Fruit fly (Drosophila melanogaster) whole organism, embryonic: ENCODE results near the gene CG42553.
A peak's percentile ranks its signal among the peaks of the same experiment; 100 is the strongest.

ENCODE experiments used
- Adf1 ChIP-seq: fragments of 200-800 bp; sonication (Bioruptor generic); IDR thresholded peaks from 2 replicates; pipeline ENCODE4 v1.3.6; 2022; ENCODE audit warnings: missing biosample characterization, missing genetic modification characterization
- B-H2 ChIP-seq: fragments of 200-800 bp; sonication (Bioruptor generic); optimal IDR thresholded peaks from 2 replicates; lab custom pipeline; 2018; ENCODE audit warnings: missing biosample characterization, mild to moderate bottlenecking, missing genetic modification characterization
- CG11504 ChIP-seq: fragments of 200-800 bp; sonication (Bioruptor generic); optimal IDR thresholded peaks from 3 replicates; lab custom pipeline; 2019; ENCODE audit warnings: missing biosample characterization, mild to moderate bottlenecking, missing genetic modification characterization, moderate library complexity
- CG11695 ChIP-seq: fragments of 200-800 bp; sonication (Bioruptor generic); IDR thresholded peaks from 3 replicates; pipeline ENCODE4 v1.3.6; 2022; ENCODE audit warnings: missing biosample characterization, missing genetic modification characterization
- CG12104 ChIP-seq: fragments of 200-800 bp; sonication (Bioruptor generic); optimal IDR thresholded peaks from 3 replicates; lab custom pipeline; 2016; ENCODE audit warnings: missing biosample characterization, missing genetic modification characterization
- CG12391 ChIP-seq: fragments of 200-800 bp; sonication (Bioruptor generic); optimal IDR thresholded peaks from 3 replicates; lab custom pipeline; 2018; ENCODE audit warnings: missing biosample characterization, mild to moderate bottlenecking, missing genetic modification characterization, moderate library complexity
- CG13296 ChIP-seq: fragments of 200-800 bp; sonication (Bioruptor generic); optimal IDR thresholded peaks from 3 replicates; lab custom pipeline; 2018; ENCODE audit warnings: missing biosample characterization, mild to moderate bottlenecking, missing genetic modification characterization
- CG14441 ChIP-seq: fragments of 200-800 bp; sonication (Bioruptor generic); IDR thresholded peaks from 2 replicates; pipeline ENCODE4 v1.3.6; 2022; ENCODE audit warnings: missing biosample characterization, missing genetic modification characterization
- CG15479 ChIP-seq: fragments of 200-800 bp; sonication (Bioruptor generic); optimal IDR thresholded peaks from 3 replicates; lab custom pipeline; 2019; ENCODE audit warnings: missing biosample characterization, mild to moderate bottlenecking, missing genetic modification characterization, moderate library complexity
- CG16779 ChIP-seq: fragments of 200-800 bp; sonication (Bioruptor generic); IDR thresholded peaks from 2 replicates; pipeline ENCODE4 v1.3.6; 2022; ENCODE audit warnings: missing biosample characterization, missing genetic modification characterization
- CG2199 ChIP-seq: fragments of 200-800 bp; sonication (Bioruptor generic); IDR thresholded peaks from 3 replicates; pipeline ENCODE4 v1.3.6; 2022; ENCODE audit warnings: missing biosample characterization, missing genetic modification characterization
- CG30431 ChIP-seq: fragments of 200-800 bp; sonication (Bioruptor generic); optimal IDR thresholded peaks from 2 replicates; lab custom pipeline; 2017; ENCODE audit warnings: missing biosample characterization, missing genetic modification characterization
- CG31365 ChIP-seq: fragments of 200-800 bp; sonication (Bioruptor generic); optimal IDR thresholded peaks from 2 replicates; lab custom pipeline; 2018; ENCODE audit warnings: missing biosample characterization, mild to moderate bottlenecking, missing genetic modification characterization
- CG31388 ChIP-seq: fragments of 200-800 bp; sonication (Bioruptor generic); optimal IDR thresholded peaks from 2 replicates; lab custom pipeline; 2016; ENCODE audit warnings: missing biosample characterization, missing genetic modification characterization
- CG3163 ChIP-seq: fragments of 200-800 bp; sonication (Bioruptor generic); optimal IDR thresholded peaks from 3 replicates; lab custom pipeline; 2016; ENCODE audit warnings: missing biosample characterization, missing genetic modification characterization
- CG32532 ChIP-seq: fragments of 200-800 bp; sonication (Bioruptor generic); IDR thresholded peaks from 2 replicates; pipeline ENCODE4 v1.3.6; 2022; ENCODE audit warnings: missing biosample characterization, missing genetic modification characterization
- CG32767 ChIP-seq: fragments of 200-800 bp; sonication (Bioruptor generic); IDR thresholded peaks from 2 replicates; pipeline ENCODE4 v1.3.6; 2022; ENCODE audit warnings: missing biosample characterization, missing genetic modification characterization
- CG3838 ChIP-seq: fragments of 200-800 bp; sonication (Bioruptor generic); optimal IDR thresholded peaks from 3 replicates; lab custom pipeline; 2016; ENCODE audit warnings: missing biosample characterization, missing genetic modification characterization
- CG4730 ChIP-seq: fragments of 200-800 bp; sonication (Bioruptor generic); IDR thresholded peaks from 2 replicates; pipeline ENCODE4 v1.3.6; 2022; ENCODE audit warnings: missing biosample characterization, missing genetic modification characterization
- CG4820 ChIP-seq: fragments of 200-800 bp; sonication (Bioruptor generic); optimal IDR thresholded peaks from 3 replicates; lab custom pipeline; 2016; ENCODE audit warnings: missing biosample characterization, missing genetic modification characterization
- CG8944 ChIP-seq: fragments of 200-800 bp; sonication (Bioruptor generic); optimal IDR thresholded peaks from 3 replicates; lab custom pipeline; 2016; ENCODE audit warnings: missing biosample characterization, missing genetic modification characterization
- CG9932 ChIP-seq: fragments of 200-800 bp; sonication (Bioruptor generic); IDR thresholded peaks from 2 replicates; pipeline ENCODE4 v1.3.6; 2022; ENCODE audit warnings: missing biosample characterization, missing genetic modification characterization
- ERR ChIP-seq: fragments of 200-800 bp; sonication (Bioruptor generic); optimal IDR thresholded peaks from 2 replicates; lab custom pipeline; 2016; ENCODE audit warnings: missing biosample characterization, missing genetic modification characterization
- H2.0 ChIP-seq: fragments of 200-800 bp; sonication (Bioruptor generic); IDR thresholded peaks from 2 replicates; pipeline ENCODE4 v1.3.6; 2022; ENCODE audit warnings: missing biosample characterization, missing genetic modification characterization
- Jarid2 ChIP-seq: fragments of 200-800 bp; sonication (Bioruptor generic); optimal IDR thresholded peaks from 3 replicates; lab custom pipeline; 2017; ENCODE audit warnings: mild to moderate bottlenecking, missing biosample characterization, missing genetic modification reagents, missing genetic modification characterization
- Med ChIP-seq: fragments of 200-800 bp; sonication (Bioruptor generic); peaks from one replicate; lab custom pipeline; 2016; ENCODE audit warnings: missing biosample characterization, missing genetic modification characterization, mild to moderate bottlenecking, inconsistent platforms, moderate library complexity
- Neu2 ChIP-seq: fragments of 200-800 bp; sonication (Bioruptor generic); optimal IDR thresholded peaks from 3 replicates; lab custom pipeline; 2016; ENCODE audit warnings: missing biosample characterization, missing genetic modification characterization, borderline replicate concordance
- Optix ChIP-seq: fragments of 200-800 bp; sonication (Bioruptor generic); IDR thresholded peaks from 3 replicates; pipeline ENCODE4 v1.3.6; 2022; ENCODE audit warnings: missing biosample characterization, missing genetic modification characterization
- Poxn ChIP-seq: fragments of 200-800 bp; sonication (Bioruptor generic); IDR thresholded peaks from 2 replicates; pipeline ENCODE4 v1.3.6; 2022; ENCODE audit warnings: missing biosample characterization, missing genetic modification characterization
- Rfx ChIP-seq: fragments of 200-800 bp; sonication (Bioruptor generic); IDR thresholded peaks from 2 replicates; pipeline ENCODE4 v1.3.6; 2022; ENCODE audit warnings: missing biosample characterization, missing genetic modification characterization
- Sox102F ChIP-seq: fragments of 200-800 bp; sonication (Bioruptor generic); optimal IDR thresholded peaks from 2 replicates; lab custom pipeline; 2018; ENCODE audit warnings: missing biosample characterization, mild to moderate bottlenecking, missing genetic modification characterization, moderate library complexity
- Usf ChIP-seq: fragments of 200-800 bp; sonication (Bioruptor generic); optimal IDR thresholded peaks from 2 replicates; lab custom pipeline; 2017; ENCODE audit warnings: missing genotype, missing biosample characterization, missing genetic modification characterization
- ac ChIP-seq: fragments of 200-800 bp; sonication (Bioruptor generic); optimal IDR thresholded peaks from 3 replicates; lab custom pipeline; 2017; ENCODE audit warnings: missing biosample characterization, mild to moderate bottlenecking, missing genetic modification characterization
- bbx ChIP-seq: fragments of 200-800 bp; sonication (Bioruptor generic); IDR thresholded peaks from 2 replicates; pipeline ENCODE4 v1.3.6; 2022; ENCODE audit warnings: missing biosample characterization, missing genetic modification characterization; ENCODE audit not compliant: partially characterized antibody
- crc ChIP-seq: fragments of 200-800 bp; sonication (Bioruptor generic); optimal IDR thresholded peaks from 2 replicates; lab custom pipeline; 2016; ENCODE audit warnings: missing biosample characterization, missing genetic modification characterization
- croc ChIP-seq: fragments of 200-800 bp; sonication (Bioruptor generic); conservative IDR thresholded peaks from 3 replicates; pipeline ENCODE4 v1.3.6; 2022; ENCODE audit warnings: missing biosample characterization, missing genetic modification characterization
- ems ChIP-seq: fragments of 200-800 bp; sonication (Bioruptor generic); optimal IDR thresholded peaks from 3 replicates; lab custom pipeline; 2016; ENCODE audit warnings: missing biosample characterization, missing genetic modification characterization
- fru ChIP-seq: fragments of >200 bp; optimal IDR thresholded peaks from 2 replicates; lab custom pipeline; 2017
- hbn ChIP-seq: fragments of 200-800 bp; sonication (Bioruptor generic); IDR thresholded peaks from 2 replicates; pipeline ENCODE4 v1.3.6; 2022; ENCODE audit warnings: missing biosample characterization, missing genetic modification characterization; ENCODE audit not compliant: partially characterized antibody
- jigr1 ChIP-seq: fragments of 200-800 bp; sonication (Bioruptor generic); IDR thresholded peaks from 3 replicates; pipeline ENCODE4 v1.3.6; 2022; ENCODE audit warnings: missing biosample characterization, missing genetic modification characterization
- lilli ChIP-seq: fragments of 200-800 bp; sonication (Bioruptor generic); optimal IDR thresholded peaks from 3 replicates; lab custom pipeline; 2016; ENCODE audit warnings: missing biosample characterization, missing genetic modification characterization
- mam ChIP-seq: fragments of 200-800 bp; sonication (Bioruptor generic); optimal IDR thresholded peaks from 3 replicates; lab custom pipeline; 2016; ENCODE audit warnings: missing biosample characterization, missing genetic modification characterization
- nmo ChIP-seq: fragments of 200-800 bp; sonication (Bioruptor generic); optimal IDR thresholded peaks from 2 replicates; lab custom pipeline; 2018; ENCODE audit warnings: missing biosample characterization, mild to moderate bottlenecking, missing genetic modification characterization, moderate library complexity
- org-1 ChIP-seq: fragments of 200-800 bp; sonication (Bioruptor generic); optimal IDR thresholded peaks from 2 replicates; lab custom pipeline; 2017; ENCODE audit warnings: missing biosample characterization, missing genetic modification characterization
- otp ChIP-seq: fragments of 200-800 bp; sonication (Bioruptor generic); IDR thresholded peaks from 3 replicates; pipeline ENCODE4, ENCODE4 v1.3.6; 2022; ENCODE audit warnings: missing biosample characterization, missing genetic modification characterization
- peb ChIP-seq: fragments of 200-800 bp; sonication (Bioruptor generic); IDR thresholded peaks from 2 replicates; pipeline ENCODE4 v1.3.6; 2022; ENCODE audit warnings: missing biosample characterization, missing genetic modification characterization
- repo ChIP-seq: fragments of 200-800 bp; sonication (Bioruptor generic); optimal IDR thresholded peaks from 2 replicates; lab custom pipeline; 2016; ENCODE audit warnings: missing biosample characterization, missing genetic modification characterization
- row ChIP-seq: fragments of 200-800 bp; sonication (Bioruptor generic); IDR thresholded peaks from 3 replicates; pipeline ENCODE4 v1.3.6; 2022; ENCODE audit warnings: missing biosample characterization, missing genetic modification characterization
- sens ChIP-seq: fragments of 200-800 bp; sonication (Bioruptor generic); peaks from one replicate; lab custom pipeline; 2016; ENCODE audit warnings: missing biosample characterization, missing genetic modification characterization
- slp2 ChIP-seq: fragments of 200-800 bp; sonication (Bioruptor generic); optimal IDR thresholded peaks from 2 replicates; lab custom pipeline; 2016; ENCODE audit warnings: missing biosample characterization, missing genetic modification characterization
- sr ChIP-seq: fragments of 200-800 bp; sonication (Bioruptor generic); IDR thresholded peaks from 3 replicates; pipeline ENCODE4 v1.3.6; 2022; ENCODE audit warnings: missing biosample characterization, missing genetic modification characterization
- ssp ChIP-seq: fragments of 200-800 bp; sonication (Bioruptor generic); IDR thresholded peaks from 2 replicates; pipeline ENCODE4 v1.3.6; 2022; ENCODE audit warnings: missing biosample characterization, missing genetic modification characterization
- vnd ChIP-seq: fragments of 200-800 bp; sonication (Bioruptor generic); IDR thresholded peaks from 3 replicates; pipeline ENCODE4 v1.3.6; 2022; ENCODE audit warnings: missing biosample characterization, missing genetic modification characterization; ENCODE audit not compliant: partially characterized antibody

CG42553 gene

DNA sequence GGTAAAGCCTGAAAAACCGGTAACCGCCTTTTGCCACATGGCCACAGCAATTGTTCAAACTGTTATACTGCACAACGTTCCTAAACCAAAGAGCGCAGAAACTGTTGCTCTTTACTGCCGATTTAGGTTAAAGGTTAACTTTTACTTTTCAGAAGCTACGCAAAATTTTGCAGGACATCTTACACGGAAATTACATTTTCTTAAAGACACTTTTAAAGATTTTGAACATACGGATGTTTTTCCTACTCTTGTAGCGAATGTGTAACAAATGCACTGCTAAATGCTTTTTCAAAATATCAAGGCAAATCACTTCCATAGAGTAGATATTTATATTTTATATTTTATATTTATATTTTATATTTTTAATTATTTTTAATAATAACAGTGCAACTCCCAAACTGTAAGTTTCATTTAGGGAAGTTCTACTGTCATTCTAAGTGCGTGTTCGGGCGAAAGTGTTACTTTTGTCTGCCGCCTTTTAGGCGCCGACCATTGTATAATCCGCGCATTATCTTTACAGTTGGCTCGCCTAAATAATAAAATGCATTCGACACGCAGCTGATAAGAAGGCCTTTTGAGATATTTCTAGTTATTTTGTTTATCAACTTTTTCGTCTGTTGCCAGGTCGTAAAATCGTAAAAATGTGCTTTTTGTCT lies 48.5 kb downstream of the CG42553 start (continued):
- TF ChIP-seq CG4730 (no peak), crc (no peak), CG11504 (tag; lab: Kevin White, UChicago) (peak; percentile 59), sens (GFP tag; lab: Kevin White, UChicago) (no peak), slp2 (GFP tag; lab: Kevin White, UChicago) (no peak), Neu2 (GFP tag; lab: Kevin White, UChicago) (no peak), Med (GFP tag; lab: Kevin White, UChicago) (no peak), repo (GFP tag; lab: Kevin White, UChicago) (no peak), CG12391 (no peak), ssp (GFP tag; lab: Robert Waterston, UW) (no peak), CG31365 (tag; lab: Kevin White, UChicago) (no peak), CG9932 (GFP tag; lab: Robert Waterston, UW) (no peak), B-H2 (no peak), H2.0 (GFP tag; lab: Robert Waterston, UW) (no peak), otp (GFP tag; lab: Robert Waterston, UW) (no peak), Adf1 (GFP tag; lab: Robert Waterston, UW) (no peak), org-1 (no peak), Rfx (GFP tag; lab: Robert Waterston, UW) (peak; percentile 33), jigr1 (GFP tag; lab: Robert Waterston, UW) (no peak), CG3838 (GFP tag; lab: Kevin White, UChicago) (no peak), CG14441 (GFP tag; lab: Robert Waterston, UW) (no peak), bbx (GFP tag; lab: Robert Waterston, UW) (no peak), Sox102F (no peak), CG3163 (GFP tag; lab: Kevin White, UChicago) (no peak), CG32767 (no peak), CG12104 (GFP tag; lab: Kevin White, UChicago) (peak; percentile 18), CG13296 (GFP tag; lab: Kevin White, UChicago) (no peak), Usf (no peak), CG16779 (no peak), CG4820 (no peak), ERR (GFP tag; lab: Kevin White, UChicago) (no peak), CG15479 (GFP tag; lab: Kevin White, UChicago) (no peak), vnd (GFP tag; lab: Robert Waterston, UW) (no peak), CG8944 (GFP tag; lab: Kevin White, UChicago) (no peak), CG32532 (GFP tag; lab: Robert Waterston, UW) (0 out of 2 replicates have a peak, but pooled peaks have one; percentile 8), Poxn (no peak), sr (GFP tag; lab: Robert Waterston, UW) (no peak), CG11695 (GFP tag; lab: Robert Waterston, UW) (no peak), croc (no peak), mam (GFP tag; lab: Kevin White, UChicago) (no peak), CG2199 (no peak), CG30431 (GFP tag; lab: Kevin White, UChicago) (no peak), CG31388 (GFP tag; lab: Kevin White, UChicago) (no peak), nmo (no peak), row (GFP tag; lab: Robert Waterston, UW) (no peak), ems (GFP tag; lab: Kevin White, UChicago) (no peak), Jarid2 (no peak), lilli (GFP tag; lab: Kevin White, UChicago) (no peak), fru (lab: Kevin White, UChicago) (no peak), hbn (no peak), peb (GFP tag; lab: Robert Waterston, UW) (no peak), ac (no peak), Optix (GFP tag; lab: Robert Waterston, UW) (no peak)
